Fruit fly (Drosophila melanogaster) whole organism, embryonic: ENCODE measurements around the gene CG46304.
A peak's percentile ranks its signal among the peaks of the same experiment; 100 is the strongest.

Experiments used
- Bdp1 ChIP-seq: fragments of 200-800 bp; sonication (Bioruptor generic); optimal IDR thresholded peaks from 3 replicates; lab custom pipeline; 2016; ENCODE audit warnings: missing biosample characterization, missing genetic modification characterization
- CG10209 ChIP-seq: fragments of 200-800 bp; sonication (Bioruptor generic); optimal IDR thresholded peaks from 3 replicates; lab custom pipeline; 2017; ENCODE audit warnings: missing biosample characterization, mild to moderate bottlenecking, missing genetic modification characterization, missing genetic modification reagents
- CG12155 ChIP-seq: fragments of 200-800 bp; sonication (Bioruptor generic); optimal IDR thresholded peaks from 3 replicates; lab custom pipeline; 2016; ENCODE audit warnings: missing biosample characterization, missing genetic modification characterization
- CG13424 ChIP-seq: fragments of 200-800 bp; sonication (Bioruptor generic); optimal IDR thresholded peaks from 2 replicates; lab custom pipeline; 2019; ENCODE audit warnings: missing biosample characterization, mild to moderate bottlenecking, missing genetic modification characterization, moderate library complexity
- CG13624 ChIP-seq: fragments of 200-800 bp; sonication (Bioruptor generic); optimal IDR thresholded peaks from 2 replicates; lab custom pipeline; 2016; ENCODE audit warnings: missing biosample characterization, missing genetic modification characterization
- CG1603 ChIP-seq: fragments of 200-800 bp; sonication (Bioruptor generic); optimal IDR thresholded peaks from 2 replicates; lab custom pipeline; 2019; ENCODE audit warnings: missing biosample characterization, mild to moderate bottlenecking, missing genetic modification characterization, moderate library complexity
- CG16815 ChIP-seq: fragments of 200-800 bp; sonication (Bioruptor generic); optimal IDR thresholded peaks from 3 replicates; lab custom pipeline; 2017; ENCODE audit warnings: missing biosample characterization, mild to moderate bottlenecking, missing genetic modification characterization
- CG17359 ChIP-seq: fragments of 200-800 bp; sonication (Bioruptor generic); optimal IDR thresholded peaks from 3 replicates; lab custom pipeline; 2018; ENCODE audit warnings: missing biosample characterization, mild to moderate bottlenecking, missing genetic modification characterization, moderate library complexity
- CG17361 ChIP-seq: fragments of 200-800 bp; sonication (Bioruptor generic); IDR thresholded peaks from 3 replicates; pipeline ENCODE4 v1.3.6; 2022; ENCODE audit warnings: missing biosample characterization, missing genetic modification characterization
- CG17385 ChIP-seq: fragments of 200-800 bp; sonication (Bioruptor generic); optimal IDR thresholded peaks from 3 replicates; lab custom pipeline; 2018; ENCODE audit warnings: missing biosample characterization, mild to moderate bottlenecking, missing genetic modification characterization
- CG17802 ChIP-seq: fragments of 200-800 bp; sonication (Bioruptor generic); optimal IDR thresholded peaks from 2 replicates; lab custom pipeline; 2018; ENCODE audit warnings: missing biosample characterization, mild to moderate bottlenecking, missing genetic modification characterization, moderate library complexity
- CG17829 ChIP-seq: fragments of 200-800 bp; optimal IDR thresholded peaks from 2 replicates; lab custom pipeline; 2019; ENCODE audit warnings: missing biosample characterization, mild to moderate bottlenecking, missing genetic modification characterization, moderate library complexity
- CG32532 ChIP-seq: fragments of 200-800 bp; sonication (Bioruptor generic); IDR thresholded peaks from 2 replicates; pipeline ENCODE4 v1.3.6; 2022; ENCODE audit warnings: missing biosample characterization, missing genetic modification characterization
- CG4730 ChIP-seq: fragments of 200-800 bp; sonication (Bioruptor generic); IDR thresholded peaks from 2 replicates; pipeline ENCODE4 v1.3.6; 2022; ENCODE audit warnings: missing biosample characterization, missing genetic modification characterization
- CG4820 ChIP-seq: fragments of 200-800 bp; sonication (Bioruptor generic); optimal IDR thresholded peaks from 3 replicates; lab custom pipeline; 2016; ENCODE audit warnings: missing biosample characterization, missing genetic modification characterization
- CG6689 ChIP-seq: fragments of 200-800 bp; sonication (Bioruptor generic); IDR thresholded peaks from 2 replicates; pipeline ENCODE4 v1.3.6; 2022; ENCODE audit warnings: missing biosample characterization, missing genetic modification characterization
- CG8089 ChIP-seq: fragments of 200-800 bp; sonication (Bioruptor generic); optimal IDR thresholded peaks from 3 replicates; lab custom pipeline; 2016; ENCODE audit warnings: missing biosample characterization, missing genetic modification characterization
- CG8924 ChIP-seq: fragments of 200-800 bp; optimal IDR thresholded peaks from 3 replicates; lab custom pipeline; 2019; ENCODE audit warnings: missing biosample characterization, mild to moderate bottlenecking, missing genetic modification characterization, moderate library complexity
- Dad ChIP-seq: fragments of 200-800 bp; sonication (Bioruptor generic); optimal IDR thresholded peaks from 3 replicates; lab custom pipeline; 2016; ENCODE audit warnings: missing biosample characterization, missing genetic modification characterization
- Deaf1 ChIP-seq: fragments of 200-800 bp; optimal IDR thresholded peaks from 3 replicates; lab custom pipeline; 2019; ENCODE audit warnings: missing biosample characterization, mild to moderate bottlenecking, missing genetic modification characterization, moderate library complexity
- Doc2 ChIP-seq: fragments of 200-800 bp; sonication (Bioruptor generic); IDR thresholded peaks from 2 replicates; pipeline ENCODE4 v1.3.6; 2022; ENCODE audit warnings: missing biosample characterization, missing genetic modification characterization
- HLH4C ChIP-seq: fragments of 200-800 bp; sonication (Bioruptor generic); IDR thresholded peaks from 3 replicates; pipeline ENCODE4 v1.3.6; 2022; ENCODE audit warnings: missing biosample characterization, missing genetic modification characterization; ENCODE audit not compliant: partially characterized antibody
- Hr78 ChIP-seq, 2 experiments: fragments of 200-800 bp in 1 of 2; fragments of >200 bp in 1 of 2; sonication (Bioruptor generic) in 1 of 2; optimal IDR thresholded peaks; 2 replicates each; lab custom pipeline; 2017 to 2019; ENCODE audit warnings: missing biosample characterization in 2 of 2, missing genetic modification characterization in 2 of 2, mild to moderate bottlenecking in 1 of 2, moderate library complexity in 1 of 2
- NFAT ChIP-seq: fragments of 200-800 bp; sonication (Bioruptor generic); IDR thresholded peaks from 2 replicates; pipeline ENCODE4 v1.3.6; 2022; ENCODE audit warnings: missing biosample characterization, missing genetic modification characterization
- Nf-YB ChIP-seq: fragments of 200-800 bp; sonication (Bioruptor generic); optimal IDR thresholded peaks from 3 replicates; lab custom pipeline; 2019; ENCODE audit warnings: missing biosample characterization, mild to moderate bottlenecking, missing genetic modification characterization, moderate library complexity
- Optix ChIP-seq: fragments of 200-800 bp; sonication (Bioruptor generic); IDR thresholded peaks from 3 replicates; pipeline ENCODE4 v1.3.6; 2022; ENCODE audit warnings: missing biosample characterization, missing genetic modification characterization
- Vsx1 ChIP-seq: fragments of 200-800 bp; sonication (Bioruptor generic); optimal IDR thresholded peaks from 2 replicates; lab custom pipeline; 2017; ENCODE audit warnings: missing biosample characterization, mild to moderate bottlenecking, missing genetic modification characterization, missing genetic modification reagents
- dan ChIP-seq: fragments of 200-800 bp; sonication (Bioruptor generic); IDR thresholded peaks from 2 replicates; pipeline ENCODE4 v1.3.6; 2022; ENCODE audit warnings: missing biosample characterization, missing genetic modification characterization
- dimm ChIP-seq: fragments of 200-800 bp; sonication (Bioruptor generic); IDR thresholded peaks from 2 replicates; pipeline ENCODE4 v1.3.6; 2022; ENCODE audit warnings: missing biosample characterization, missing genetic modification characterization
- en ChIP-seq: fragments of 200-800 bp; sonication (Bioruptor generic); optimal IDR thresholded peaks from 2 replicates; lab custom pipeline; 2016; ENCODE audit warnings: missing biosample characterization, missing genetic modification characterization
- gfzf ChIP-seq: fragments of 200-800 bp; sonication (Bioruptor generic); optimal IDR thresholded peaks from 2 replicates; lab custom pipeline; 2016; ENCODE audit warnings: missing biosample characterization, mild to moderate bottlenecking, missing genetic modification characterization, moderate library complexity
- grau ChIP-seq: fragments of 200-800 bp; optimal IDR thresholded peaks from 3 replicates; lab custom pipeline; 2019; ENCODE audit warnings: missing biosample characterization, mild to moderate bottlenecking, missing genetic modification characterization, moderate library complexity
- gro ChIP-seq: fragments of 200-800 bp; sonication (Bioruptor generic); optimal IDR thresholded peaks from 2 replicates; lab custom pipeline; 2016; ENCODE audit warnings: missing biosample characterization, missing genetic modification characterization
- ken ChIP-seq: fragments of 200-800 bp; sonication (Bioruptor generic); IDR thresholded peaks from 3 replicates; pipeline ENCODE4 v1.3.6; 2022; ENCODE audit warnings: missing biosample characterization, missing genetic modification characterization
- kni ChIP-seq: fragments of 200-800 bp; sonication (Bioruptor generic); optimal IDR thresholded peaks from 3 replicates; lab custom pipeline; 2017; ENCODE audit warnings: mild to moderate bottlenecking, missing biosample characterization, missing genetic modification reagents, missing genetic modification characterization
- maf-S ChIP-seq: fragments of 200-800 bp; sonication (Bioruptor generic); optimal IDR thresholded peaks from 2 replicates; lab custom pipeline; 2016; ENCODE audit warnings: missing biosample characterization, missing genetic modification characterization
- mirr ChIP-seq: fragments of 200-800 bp; sonication (Bioruptor generic); optimal IDR thresholded peaks from 3 replicates; lab custom pipeline; 2018; ENCODE audit warnings: missing biosample characterization, mild to moderate bottlenecking, missing genetic modification characterization
- onecut ChIP-seq: fragments of 200-800 bp; sonication (Bioruptor generic); IDR thresholded peaks from 2 replicates; pipeline ENCODE4 v1.3.6; 2022; ENCODE audit warnings: missing biosample characterization, missing genetic modification characterization
- pros ChIP-seq: fragments of 200-800 bp; sonication (Bioruptor generic); optimal IDR thresholded peaks from 3 replicates; lab custom pipeline; 2019; ENCODE audit warnings: missing biosample characterization, mild to moderate bottlenecking, missing genetic modification characterization, moderate library complexity
- salm ChIP-seq: fragments of 200-800 bp; sonication (Bioruptor generic); optimal IDR thresholded peaks from 2 replicates; lab custom pipeline; 2018; ENCODE audit warnings: missing biosample characterization, mild to moderate bottlenecking, missing genetic modification characterization
- sob ChIP-seq: fragments of 200-800 bp; sonication (Bioruptor generic); IDR thresholded peaks from 2 replicates; pipeline ENCODE4 v1.3.6; 2022; ENCODE audit warnings: missing biosample characterization, missing genetic modification characterization
- stc ChIP-seq: fragments of 200-800 bp; sonication (Bioruptor generic); IDR thresholded peaks from 2 replicates; pipeline ENCODE4 v1.3.6; 2022; ENCODE audit warnings: missing biosample characterization, missing genetic modification characterization
- vfl ChIP-seq: fragments of 200-800 bp; sonication (Bioruptor generic); optimal IDR thresholded peaks from 2 replicates; lab custom pipeline; 2016; ENCODE audit warnings: missing biosample characterization, missing genetic modification characterization

CG46304 gene

DNA sequence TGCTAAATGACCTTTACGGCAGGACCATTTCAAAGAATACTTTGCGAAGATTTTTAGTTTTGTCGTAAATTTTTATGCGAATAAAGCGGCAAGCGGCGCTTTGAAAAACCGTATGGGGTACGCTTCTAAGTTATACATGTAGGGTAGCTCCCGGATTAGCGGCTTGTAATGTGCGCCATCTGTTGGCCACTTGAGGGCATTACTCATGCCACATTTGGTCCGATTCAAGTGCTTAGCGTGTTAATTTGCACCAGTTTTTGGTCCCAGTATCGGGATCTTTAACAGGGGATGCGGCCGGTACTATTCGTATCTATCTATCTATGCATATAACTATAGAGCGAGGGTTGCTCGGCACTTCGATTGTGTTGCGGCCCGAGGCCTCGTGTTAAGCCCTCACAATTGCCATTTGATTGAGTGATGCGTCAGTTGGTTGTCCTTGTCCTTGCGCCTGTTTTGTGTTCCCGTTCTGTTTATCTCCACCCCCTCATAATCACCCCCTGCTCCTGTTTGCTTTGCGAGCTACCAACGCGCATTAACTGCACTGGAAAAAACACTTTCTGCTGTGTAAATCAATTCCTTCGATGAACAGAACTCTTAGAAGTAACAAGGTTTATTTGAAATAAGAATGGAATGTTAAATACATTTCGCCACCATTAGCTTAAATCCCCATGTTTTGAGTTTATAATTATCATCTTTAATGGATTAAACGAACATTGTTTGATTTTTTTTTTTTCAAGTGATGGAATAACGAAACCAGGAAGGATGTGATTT, 15.6 kb upstream of the CG46304 start (continued):
- peak; percentile 18 for TF ChIP-seq CG8089 (GFP tag; lab: Kevin White, UChicago)
- TF ChIP-seq pros (GFP tag; lab: Kevin White, UChicago): peak; percentile 73
- peak; percentile 11 for TF ChIP-seq CG8924 (tag; lab: Kevin White, UChicago)
- TF ChIP-seq Vsx1 (GFP tag; lab: Kevin White, UChicago): no peak
- peak; percentile 20 for TF ChIP-seq CG17802 (tag; lab: Kevin White, UChicago)
- no peak for TF ChIP-seq CG4730 (GFP tag; lab: Robert Waterston, UW)
- TF ChIP-seq gro (GFP tag; lab: Kevin White, UChicago): no peak
- peak; percentile 14 for TF ChIP-seq CG4820 (GFP tag; lab: Kevin White, UChicago)
- no peak for TF ChIP-seq Deaf1 (tag; lab: Kevin White, UChicago)
- TF ChIP-seq gfzf (GFP tag; lab: Kevin White, UChicago): no peak
- peak; percentile 15 for TF ChIP-seq CG17359
- peak; percentile 68 for TF ChIP-seq CG1603 (tag; lab: Kevin White, UChicago)
- TF ChIP-seq CG16815 (GFP tag; lab: Kevin White, UChicago): peak; percentile 24
- no peak for TF ChIP-seq CG17385 (GFP tag; lab: Kevin White, UChicago)
- TF ChIP-seq CG17361 (GFP tag; lab: Robert Waterston, UW): peak; percentile 45; the same call in 1 of the 3 replicates
- no peak for TF ChIP-seq CG13624 (GFP tag; lab: Kevin White, UChicago)
- TF ChIP-seq Doc2: no peak
- TF ChIP-seq Optix: no peak
- no peak for TF ChIP-seq en (GFP tag; lab: Kevin White, UChicago)
- no peak for TF ChIP-seq sob
- TF ChIP-seq CG10209: peak; percentile 26
- 0 out of 2 replicates have a peak, but pooled peaks have one; percentile 19 for TF ChIP-seq CG6689
- TF ChIP-seq vfl: no peak
- TF ChIP-seq onecut: no peak
- no peak for TF ChIP-seq Nf-YB
- TF ChIP-seq stc (GFP tag; lab: Robert Waterston, UW): no peak
- peak; percentile 63 for TF ChIP-seq kni (GFP tag; lab: Kevin White, UChicago)
- no peak for TF ChIP-seq NFAT
- no peak for TF ChIP-seq Hr78 (GFP tag; optimal IDR thresholded peaks at IDR 0.05; lab: Kevin White, UChicago)
- no peak for TF ChIP-seq ken (GFP tag; lab: Robert Waterston, UW)
- no peak for TF ChIP-seq CG12155
- peak; percentile 20 for TF ChIP-seq grau (tag; lab: Kevin White, UChicago)
- peak; percentile 28 for TF ChIP-seq CG13424
- no peak for TF ChIP-seq dan (GFP tag; lab: Robert Waterston, UW)
- no peak for TF ChIP-seq CG32532 (GFP tag; lab: Robert Waterston, UW)
- no peak for TF ChIP-seq mirr (GFP tag; lab: Kevin White, UChicago)
- no peak for TF ChIP-seq dimm (GFP tag; lab: Robert Waterston, UW)
- TF ChIP-seq Dad (GFP tag; lab: Kevin White, UChicago): no peak
- TF ChIP-seq Bdp1 (GFP tag; lab: Kevin White, UChicago): no peak
- no peak for TF ChIP-seq maf-S (GFP tag; lab: Kevin White, UChicago)
- no peak for TF ChIP-seq HLH4C (GFP tag; lab: Robert Waterston, UW)
- no peak for TF ChIP-seq salm (tag; lab: Kevin White, UChicago)
- peak; percentile 48 for TF ChIP-seq CG17829
- TF ChIP-seq, all 482 proteins: peak for 78
